Fruit fly (Drosophila melanogaster) whole organism, wandering third instar larva: Measurements from ENCODE around the gene Nsun5.

Experiments used
- Abd-B ChIP-seq: fragments of >200 bp; optimal IDR thresholded peaks from 2 replicates; lab custom pipeline; 2017; ENCODE audit warnings: missing biosample characterization, missing genetic modification characterization
- CG32264 ChIP-seq: fragments of 200-800 bp; sonication (Bioruptor generic); optimal IDR thresholded peaks from 2 replicates; lab custom pipeline; 2016; ENCODE audit warnings: missing biosample characterization, missing genetic modification characterization
- CG9705 ChIP-seq: fragments of 200-800 bp; sonication (Bioruptor generic); optimal IDR thresholded peaks from 2 replicates; lab custom pipeline; 2018; ENCODE audit warnings: missing biosample characterization, mild to moderate bottlenecking, missing genetic modification characterization
- CrebA ChIP-seq: fragments of 200-800 bp; sonication (Bioruptor generic); optimal IDR thresholded peaks from 2 replicates; lab custom pipeline; 2016; ENCODE audit warnings: missing biosample characterization, mild to moderate bottlenecking, missing genetic modification characterization, borderline replicate concordance
- Dfd ChIP-seq: fragments of >200 bp; optimal IDR thresholded peaks from 2 replicates; lab custom pipeline; 2017; ENCODE audit warnings: missing biosample characterization, missing genetic modification characterization
- Dif ChIP-seq: fragments of 200-275, 200-300 bp; sonication (Bioruptor generic); optimal IDR thresholded peaks from 2 replicates; lab custom pipeline; 2018; ENCODE audit warnings: missing biosample characterization, missing genetic modification characterization; ENCODE audit not compliant: partially characterized antibody
- GATAd ChIP-seq: sonication (Bioruptor generic); optimal IDR thresholded peaks from 2 replicates; lab custom pipeline; 2016; ENCODE audit warnings: missing biosample characterization, missing genetic modification characterization
- HLH106 ChIP-seq: fragments of 200-800 bp; optimal IDR thresholded peaks from 3 replicates; lab custom pipeline; 2019; ENCODE audit warnings: missing biosample characterization, mild to moderate bottlenecking, missing genetic modification characterization, moderate library complexity
- Hnf4 ChIP-seq: fragments of 200-800 bp; sonication (Bioruptor generic); optimal IDR thresholded peaks from 2 replicates; lab custom pipeline; 2016; ENCODE audit warnings: missing biosample characterization, mild to moderate bottlenecking, missing genetic modification characterization
- Hr78 ChIP-seq: fragments of >200 bp; optimal IDR thresholded peaks from 2 replicates; lab custom pipeline; 2017; ENCODE audit warnings: missing biosample characterization, missing genetic modification characterization
- Hr83 ChIP-seq: fragments of 200-300 bp; sonication (Bioruptor generic); optimal IDR thresholded peaks from 2 replicates; lab custom pipeline; 2016; ENCODE audit warnings: missing biosample characterization, mild to moderate bottlenecking, missing genetic modification characterization, moderate library complexity; ENCODE audit not compliant: poor library complexity, severe bottlenecking
- Jra ChIP-seq: sonication (Bioruptor generic); optimal IDR thresholded peaks from 2 replicates; lab custom pipeline; 2016; ENCODE audit warnings: missing biosample characterization, missing genetic modification characterization
- Mio ChIP-seq: sonication (Bioruptor generic); optimal IDR thresholded peaks from 2 replicates; lab custom pipeline; 2016; ENCODE audit warnings: missing biosample characterization, missing genetic modification characterization
- Myc ChIP-seq: fragments of >200 bp; optimal IDR thresholded peaks from 2 replicates; lab custom pipeline; 2017
- N ChIP-seq: fragments of >200 bp; optimal IDR thresholded peaks from 2 replicates; lab custom pipeline; 2018; ENCODE audit warnings: missing biosample characterization, missing external identifiers, missing genetic modification characterization
- OdsH ChIP-seq: fragments of 200-800 bp; sonication (Bioruptor generic); optimal IDR thresholded peaks from 2 replicates; lab custom pipeline; 2016; ENCODE audit warnings: missing biosample characterization, mild to moderate bottlenecking, missing genetic modification characterization
- Rel ChIP-seq, 2 experiments: fragments of 200-800 bp; sonication (Bioruptor generic) in 1 of 2; optimal IDR thresholded peaks; 2 replicates in 1 of 2; 3 replicates in 1 of 2; lab custom pipeline; 2016 to 2019; ENCODE audit warnings: mild to moderate bottlenecking in 2 of 2, missing biosample characterization in 2 of 2, missing genetic modification characterization in 2 of 2, moderate library complexity in 1 of 2
- Sp1 ChIP-seq: fragments of 200-800 bp; sonication (Bioruptor generic); optimal IDR thresholded peaks from 3 replicates; lab custom pipeline; 2019; ENCODE audit warnings: missing biosample characterization, mild to moderate bottlenecking, missing genetic modification characterization, moderate library complexity
- Vsx2 ChIP-seq: fragments of 200-300, 225-300 bp; sonication (Bioruptor generic); optimal IDR thresholded peaks from 2 replicates; lab custom pipeline; 2018; ENCODE audit warnings: missing biosample characterization, missing genetic modification characterization; ENCODE audit not compliant: partially characterized antibody
- br ChIP-seq: fragments of 200-800 bp; sonication (Bioruptor generic); optimal IDR thresholded peaks from 2 replicates; lab custom pipeline; 2016; ENCODE audit warnings: missing biosample characterization, missing genetic modification characterization
- brk ChIP-seq: fragments of 200-800 bp; sonication (Bioruptor generic); optimal IDR thresholded peaks from 2 replicates; lab custom pipeline; 2016; ENCODE audit warnings: missing biosample characterization, mild to moderate bottlenecking, missing genetic modification characterization
- dl ChIP-seq, 2 experiments: fragments of 175-275, 200-275 bp in 1 of 2; fragments of 200-275 bp in 1 of 2; sonication (Bioruptor generic); optimal IDR thresholded peaks; lab custom pipeline; 2018; ENCODE audit warnings: mild to moderate bottlenecking in 2 of 2, missing biosample characterization in 2 of 2, missing genetic modification characterization in 2 of 2, moderate library complexity in 2 of 2; ENCODE audit not compliant: partially characterized antibody in 2 of 2, insufficient read depth in 1 of 2
- dmrt93B ChIP-seq: fragments of 200-800 bp; sonication (Bioruptor generic); optimal IDR thresholded peaks from 2 replicates; lab custom pipeline; 2018; ENCODE audit warnings: missing biosample characterization, mild to moderate bottlenecking, missing genetic modification characterization
- dsf ChIP-seq: sonication (Bioruptor generic); optimal IDR thresholded peaks from 2 replicates; lab custom pipeline; 2016; ENCODE audit warnings: missing biosample characterization, missing genetic modification characterization, borderline replicate concordance
- ey ChIP-seq: fragments of 200-800 bp; sonication (Bioruptor generic); optimal IDR thresholded peaks from 2 replicates; lab custom pipeline; 2016; ENCODE audit warnings: missing biosample characterization, missing genetic modification characterization
- foxo ChIP-seq, 2 experiments: fragments of 200-800 bp; sonication (Bioruptor generic); optimal IDR thresholded peaks; 2 replicates in 1 of 2; 3 replicates in 1 of 2; lab custom pipeline; 2016 to 2017; ENCODE audit warnings: missing biosample characterization in 2 of 2, missing genetic modification characterization in 2 of 2
- fru ChIP-seq: fragments of 200-800 bp; sonication (Bioruptor generic); optimal IDR thresholded peaks from 3 replicates; lab custom pipeline; 2016; ENCODE audit warnings: missing biosample characterization, mild to moderate bottlenecking, missing genetic modification characterization
- h ChIP-seq: fragments of 200-800 bp; sonication (Bioruptor generic); optimal IDR thresholded peaks from 3 replicates; lab custom pipeline; 2016; ENCODE audit warnings: missing biosample characterization, mild to moderate bottlenecking, missing genetic modification characterization
- jim ChIP-seq: fragments of 175-275, 200-325 bp; sonication (Bioruptor generic); optimal IDR thresholded peaks from 2 replicates; lab custom pipeline; 2016; ENCODE audit warnings: missing biosample characterization, mild to moderate bottlenecking, missing genetic modification characterization
- lola ChIP-seq: fragments of >200 bp; optimal IDR thresholded peaks from 2 replicates; lab custom pipeline; 2017; ENCODE audit warnings: missing biosample characterization, missing genetic modification characterization
- pan ChIP-seq: fragments of >200 bp; optimal IDR thresholded peaks from 2 replicates; lab custom pipeline; 2017
- psq ChIP-seq: fragments of 200-800 bp; sonication (Bioruptor generic); optimal IDR thresholded peaks from 3 replicates; lab custom pipeline; 2017; ENCODE audit warnings: missing biosample characterization, mild to moderate bottlenecking, missing genetic modification characterization, moderate library complexity
- rgr ChIP-seq: fragments of 200-800 bp; sonication (Bioruptor generic); optimal IDR thresholded peaks from 3 replicates; lab custom pipeline; 2016; ENCODE audit warnings: missing biosample characterization, mild to moderate bottlenecking, missing genetic modification characterization
- sage ChIP-seq: fragments of 200-800 bp; sonication (Bioruptor generic); optimal IDR thresholded peaks from 2 replicates; lab custom pipeline; 2016; ENCODE audit warnings: missing biosample characterization, mild to moderate bottlenecking, missing genetic modification characterization
- sv ChIP-seq: fragments of 200-800 bp; sonication (Bioruptor generic); optimal IDR thresholded peaks from 3 replicates; lab custom pipeline; 2016; ENCODE audit warnings: missing biosample characterization, missing genetic modification characterization
- tai ChIP-seq: sonication (Bioruptor generic); optimal IDR thresholded peaks from 2 replicates; lab custom pipeline; 2016; ENCODE audit warnings: missing biosample characterization, missing genetic modification characterization
- usp ChIP-seq: fragments of >200 bp; optimal IDR thresholded peaks from 2 replicates; lab custom pipeline; 2017; ENCODE audit warnings: missing biosample characterization, missing genetic modification characterization
- woc ChIP-seq: sonication (Bioruptor generic); optimal IDR thresholded peaks from 2 replicates; lab custom pipeline; 2016; ENCODE audit warnings: missing biosample characterization, mild to moderate bottlenecking, missing genetic modification characterization

The Nsun5 gene

DNA sequence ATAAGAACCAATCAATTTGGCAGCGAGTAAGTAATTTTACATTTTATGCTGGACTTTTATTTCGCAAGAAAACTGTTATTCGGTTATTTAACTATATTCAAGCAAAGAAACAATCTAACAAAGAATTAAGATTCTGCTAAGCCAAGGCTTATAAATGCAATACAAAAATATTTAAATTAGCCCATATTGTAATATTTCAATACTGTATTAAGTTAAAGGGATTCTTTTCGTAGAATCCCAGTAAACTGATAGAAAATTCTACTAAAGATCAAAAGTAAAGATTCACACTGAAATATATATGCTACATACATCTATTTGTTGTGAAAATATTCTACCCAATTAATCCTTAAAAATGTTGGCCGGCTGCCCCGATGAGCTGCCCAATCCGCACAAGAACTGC is 14.6 kb upstream of the Nsun5 start, which contains the start of gene CG14282:
Gene CG14282, plus strand, starts transcription at position 301 of the 400 bp plus-strand sequence.
- TF ChIP-seq usp (no peak), ey (GFP tag; lab: Kevin White, UChicago) (no peak), rgr (GFP tag; lab: Kevin White, UChicago) (no peak), Jra (GFP tag; lab: Kevin White, UChicago) (no peak), Dif (GFP tag; lab: Kevin White, UChicago) (no peak), psq (GFP tag; lab: Kevin White, UChicago) (no peak), Vsx2 (GFP tag; lab: Kevin White, UChicago) (no peak)

DNA sequence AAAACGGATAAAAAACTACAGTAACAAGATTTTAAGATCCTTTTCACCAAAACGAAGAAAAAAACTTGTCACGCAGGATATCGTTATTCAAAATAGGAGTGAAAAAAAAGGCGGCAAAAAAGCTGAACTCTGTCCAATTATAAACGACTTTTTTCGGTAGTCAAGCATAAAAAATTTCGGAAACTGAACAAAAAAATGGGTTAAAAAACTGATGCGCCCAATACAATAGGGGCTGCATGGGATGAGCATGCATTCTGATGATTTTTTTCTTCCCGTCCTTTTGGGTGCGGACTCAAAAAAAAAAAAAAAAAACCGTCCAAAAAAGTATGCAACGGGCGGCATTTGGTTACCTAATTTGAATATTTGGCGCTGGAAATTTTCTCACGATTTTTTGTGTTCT is 12.4 kb upstream of the Nsun5 start:
- no peak for TF ChIP-seq dsf (GFP tag; lab: Kevin White, UChicago)

DNA sequence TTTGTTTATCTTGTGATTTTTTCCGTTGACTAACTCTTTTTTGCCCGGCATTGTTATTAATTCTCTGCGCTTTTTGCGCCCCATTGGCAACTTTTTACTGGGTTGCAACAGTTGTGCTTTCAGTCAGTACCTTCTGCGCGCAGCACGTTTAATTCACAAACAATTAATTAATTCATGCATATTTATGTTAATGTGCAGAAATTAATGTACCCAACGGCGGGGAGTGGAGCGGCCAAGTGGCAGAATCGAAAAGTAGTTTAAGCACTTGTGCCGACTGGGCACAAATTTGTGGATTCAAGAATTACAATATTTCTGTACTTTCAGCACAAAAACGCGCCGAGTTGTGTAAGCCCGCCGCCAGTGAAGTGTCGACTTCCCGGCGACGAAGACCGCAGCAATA is 5.4 kb upstream of the Nsun5 start:
- TF ChIP-seq ey (GFP tag; lab: Kevin White, UChicago) = no peak
- no peak for TF ChIP-seq Jra (GFP tag; lab: Kevin White, UChicago)
- TF ChIP-seq sv (GFP tag; lab: Kevin White, UChicago) = no peak
- TF ChIP-seq foxo (GFP tag; optimal IDR thresholded peaks at IDR 0.05; lab: Kevin White, UChicago) = no peak
- no peak for TF ChIP-seq Hr78 (GFP tag; lab: Kevin White, UChicago)

DNA sequence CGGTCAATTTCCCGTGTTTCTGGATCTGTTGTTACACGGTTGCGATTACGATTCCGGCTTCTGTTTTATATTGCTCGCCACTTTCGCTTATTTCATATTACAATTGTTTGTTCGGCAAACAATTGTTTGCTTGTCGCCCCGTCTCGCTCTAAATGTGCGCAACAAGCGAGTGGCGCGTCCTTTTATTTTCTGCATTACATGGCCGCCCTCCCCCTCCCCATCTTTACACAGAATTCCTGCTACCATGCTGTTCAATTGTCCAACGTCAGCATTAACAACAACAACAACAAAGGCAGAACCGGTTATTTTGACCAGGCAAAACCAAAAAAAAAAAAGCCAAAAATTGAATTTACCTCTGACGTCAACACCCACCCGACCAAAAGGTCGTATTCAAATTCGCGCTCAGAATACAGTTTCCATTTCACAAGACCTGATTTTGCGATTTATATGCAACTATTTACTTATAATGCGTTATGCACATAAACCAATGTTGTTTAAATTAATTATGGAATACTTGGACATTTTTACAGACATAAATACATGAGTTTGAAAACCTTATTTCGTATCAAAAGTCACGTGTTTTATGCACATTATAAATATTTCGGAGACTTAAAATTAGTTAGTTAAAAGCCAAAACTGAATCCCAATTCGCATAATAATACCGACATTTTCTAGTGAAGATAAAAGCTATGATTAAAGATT is 4.1 kb upstream of the Nsun5 start:
- TF ChIP-seq h (GFP tag; lab: Kevin White, UChicago) = no peak
- peak; percentile 19 for TF ChIP-seq Sp1 (GFP tag; lab: Kevin White, UChicago)
- TF ChIP-seq dl (GFP tag; optimal IDR thresholded peaks at IDR 0.05; lab: Kevin White, UChicago; ENCODE audit: insufficient read depth in 1 of 2, partially characterized antibody in 2 of 2) = no peak
- no peak for TF ChIP-seq Abd-B (GFP tag; lab: Kevin White, UChicago)
- TF ChIP-seq GATAd = no peak
- no peak for TF ChIP-seq Rel (GFP tag; optimal IDR thresholded peaks at IDR 0.05; lab: Kevin White, UChicago)
- peak; percentile 17 for TF ChIP-seq Rel (tag; optimal IDR thresholded peaks at IDR 0.05; lab: Kevin White, UChicago)
- no peak for TF ChIP-seq sage (GFP tag; lab: Kevin White, UChicago)
- TF ChIP-seq foxo (GFP tag; optimal IDR thresholded peaks at IDR 0.05; lab: Kevin White, UChicago) = no peak
- TF ChIP-seq rgr (GFP tag; lab: Kevin White, UChicago) = no peak
- TF ChIP-seq CrebA (GFP tag; lab: Kevin White, UChicago) = no peak
- no peak for TF ChIP-seq OdsH (GFP tag; lab: Kevin White, UChicago)
- no peak for TF ChIP-seq Dif (GFP tag; lab: Kevin White, UChicago)
- peak; percentile 65 for TF ChIP-seq psq (GFP tag; lab: Kevin White, UChicago)
- no peak for TF ChIP-seq Hr78 (GFP tag; lab: Kevin White, UChicago)
- TF ChIP-seq HLH106 (tag; lab: Kevin White, UChicago) = peak; percentile 2
- TF ChIP-seq lola (GFP tag; lab: Kevin White, UChicago) = no peak
- no peak for TF ChIP-seq usp
- no peak for TF ChIP-seq N
- no peak for TF ChIP-seq Dfd
- TF ChIP-seq CG9705 (GFP tag; lab: Kevin White, UChicago) = no peak
- TF ChIP-seq tai = no peak
- TF ChIP-seq woc = peak; percentile 32
- no peak for TF ChIP-seq Jra (GFP tag; lab: Kevin White, UChicago)
- TF ChIP-seq Myc (lab: Kevin White, UChicago) = no peak
- peak; percentile 15 for TF ChIP-seq brk (GFP tag; lab: Kevin White, UChicago)
- no peak for TF ChIP-seq Hr83 (GFP tag; lab: Kevin White, UChicago)
- TF ChIP-seq fru = peak; percentile 47
- TF ChIP-seq Hnf4 (GFP tag; lab: Kevin White, UChicago) = no peak
- no peak for TF ChIP-seq dsf (GFP tag; lab: Kevin White, UChicago)
- no peak for TF ChIP-seq jim (GFP tag; lab: Kevin White, UChicago)
- TF ChIP-seq Vsx2 (GFP tag; lab: Kevin White, UChicago) = no peak
- no peak for TF ChIP-seq dmrt93B (GFP tag; lab: Kevin White, UChicago)
- no peak for TF ChIP-seq CG32264 (GFP tag; lab: Kevin White, UChicago)
- no peak for TF ChIP-seq pan (lab: Kevin White, UChicago)
- TF ChIP-seq ey (GFP tag; lab: Kevin White, UChicago) = peak; percentile 27
- TF ChIP-seq sv (GFP tag; lab: Kevin White, UChicago) = no peak
- TF ChIP-seq Mio (GFP tag; lab: Kevin White, UChicago) = no peak
- no peak for TF ChIP-seq br (GFP tag; lab: Kevin White, UChicago)
